Worm (Caenorhabditis elegans): Measurements from ENCODE around the gene hrg-6.

Gene hrg-6

DNA sequence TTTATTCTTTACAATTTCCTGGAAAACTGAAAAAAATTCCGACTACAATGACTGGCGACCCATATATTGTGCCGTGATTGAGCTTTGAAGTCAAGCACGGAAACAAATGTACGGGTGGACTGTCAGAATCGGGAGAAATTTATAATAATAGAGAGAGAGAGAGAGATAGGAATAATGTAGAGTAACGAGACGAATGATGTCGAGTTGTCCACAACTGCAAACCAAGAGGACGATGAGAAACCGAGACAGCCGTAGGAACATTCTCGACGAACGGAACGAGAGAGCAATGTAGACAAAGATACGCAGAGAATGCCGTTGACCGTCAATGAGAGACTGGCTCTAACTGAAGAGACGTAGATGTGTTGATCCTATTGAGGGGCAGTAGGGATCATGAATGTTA, 4.8 kb upstream of the hrg-6 start:
- no peak for TF ChIP-seq nhr-12 (tag; optimal IDR thresholded peaks at IDR 0.05)
- no peak for TF ChIP-seq ceh-82 (tag; optimal IDR thresholded peaks at IDR 0.05)
- peak; percentile 80 for TF ChIP-seq nhr-43 (tag; optimal IDR thresholded peaks at IDR 0.05; ENCODE audit: poor library complexity, severe bottlenecking)
- no peak for TF ChIP-seq eor-1 (tag; optimal IDR thresholded peaks at IDR 0.05)
- peak; percentile 47 for TF ChIP-seq tbx-2 (tag; optimal IDR thresholded peaks at IDR 0.05)
- no peak for TF ChIP-seq mml-1 (tag; optimal IDR thresholded peaks at IDR 0.05)
- TF ChIP-seq nhr-25 (tag; optimal IDR thresholded peaks at IDR 0.05), result peak; percentile 94
- peak; percentile 77 for TF ChIP-seq jun-1 (tag; optimal IDR thresholded peaks at IDR 0.05)
- TF ChIP-seq fkh-10 (GFP tag; optimal IDR thresholded peaks at IDR 0.05), result no peak
- TF ChIP-seq nhr-11 (tag; optimal IDR thresholded peaks at IDR 0.05), result no peak
- no peak for TF ChIP-seq ztf-4 (tag; optimal IDR thresholded peaks at IDR 0.05)
- no peak for TF ChIP-seq sea-2 (GFP tag; optimal IDR thresholded peaks at IDR 0.05)
- TF ChIP-seq daf-12 (tag; optimal IDR thresholded peaks at IDR 0.05), result no peak
- peak; percentile 96 for TF ChIP-seq pha-4 (tag; optimal IDR thresholded peaks at IDR 0.05)
- TF ChIP-seq lin-39 (tag; optimal IDR thresholded peaks at IDR 0.05), result peak; percentile 92
- TF ChIP-seq ceh-28 (tag; optimal IDR thresholded peaks at IDR 0.05), result peak; percentile 66
- peak; percentile 90 for TF ChIP-seq nfya-1 (tag; optimal IDR thresholded peaks at IDR 0.05; ENCODE audit: insufficient read depth)
- no peak for TF ChIP-seq nhr-237 (tag; optimal IDR thresholded peaks at IDR 0.05)
- TF ChIP-seq elt-1 (tag; optimal IDR thresholded peaks at IDR 0.05), result no peak
- peak; percentile 72 for TF ChIP-seq elt-2 (tag; optimal IDR thresholded peaks at IDR 0.05)
- TF ChIP-seq R02D3.7 (tag; optimal IDR thresholded peaks at IDR 0.05), result peak; percentile 46
- TF ChIP-seq unc-62 (GFP tag; optimal IDR thresholded peaks at IDR 0.05), result peak; percentile 70
- TF ChIP-seq aly-2 (tag; optimal IDR thresholded peaks at IDR 0.05), result no peak
- peak; percentile 92 for TF ChIP-seq ama-1 (optimal IDR thresholded peaks at IDR 0.05)
- TF ChIP-seq zag-1 (tag; optimal IDR thresholded peaks at IDR 0.05), result peak; percentile 53
- TF ChIP-seq egl-5 (tag; optimal IDR thresholded peaks at IDR 0.05), result no peak
- TF ChIP-seq lin-15B (tag; optimal IDR thresholded peaks at IDR 0.05), result peak; percentile 64
- TF ChIP-seq unc-39 (tag; optimal IDR thresholded peaks at IDR 0.05), result no peak
- no peak for TF ChIP-seq nhr-77 (tag; optimal IDR thresholded peaks at IDR 0.05)
- peak; percentile 73 for TF ChIP-seq fos-1 (tag; optimal IDR thresholded peaks at IDR 0.05)
- TF ChIP-seq elt-3 (tag; optimal IDR thresholded peaks at IDR 0.05), result no peak
- no peak for TF ChIP-seq nhr-28 (tag; optimal IDR thresholded peaks at IDR 0.05)
- peak; percentile 58 for TF ChIP-seq lsy-12 (tag; optimal IDR thresholded peaks at IDR 0.05)
- TF ChIP-seq pqm-1 (tag; optimal IDR thresholded peaks at IDR 0.05), result peak; percentile 69
- TF ChIP-seq mdl-1 (tag; optimal IDR thresholded peaks at IDR 0.05), result peak; percentile 13
- peak; percentile 76 for TF ChIP-seq snpc-4 (tag; optimal IDR thresholded peaks at IDR 0.05)
- TF ChIP-seq egl-27 (tag; optimal IDR thresholded peaks at IDR 0.05), result no peak
- no peak for TF ChIP-seq nhr-67 (tag; optimal IDR thresholded peaks at IDR 0.05)
- TF ChIP-seq nhr-23 (tag; optimal IDR thresholded peaks at IDR 0.05), result peak; percentile 94
- TF ChIP-seq ceh-9 (tag; optimal IDR thresholded peaks at IDR 0.05), result peak; percentile 63
- peak; percentile 87 for TF ChIP-seq hmg-11 (tag; optimal IDR thresholded peaks at IDR 0.05)
- TF ChIP-seq ceh-16 (tag; optimal IDR thresholded peaks at IDR 0.05), result no peak
- TF ChIP-seq skn-1 (tag; optimal IDR thresholded peaks at IDR 0.05), result peak; percentile 84
- no peak for TF ChIP-seq ZK546.5 (tag; optimal IDR thresholded peaks at IDR 0.05)
- no peak for TF ChIP-seq fkh-2 (tag; optimal IDR thresholded peaks at IDR 0.05)
- no peak for TF ChIP-seq ztf-11 (tag; optimal IDR thresholded peaks at IDR 0.05)
- no peak for TF ChIP-seq nhr-76 (tag; optimal IDR thresholded peaks at IDR 0.05)

DNA sequence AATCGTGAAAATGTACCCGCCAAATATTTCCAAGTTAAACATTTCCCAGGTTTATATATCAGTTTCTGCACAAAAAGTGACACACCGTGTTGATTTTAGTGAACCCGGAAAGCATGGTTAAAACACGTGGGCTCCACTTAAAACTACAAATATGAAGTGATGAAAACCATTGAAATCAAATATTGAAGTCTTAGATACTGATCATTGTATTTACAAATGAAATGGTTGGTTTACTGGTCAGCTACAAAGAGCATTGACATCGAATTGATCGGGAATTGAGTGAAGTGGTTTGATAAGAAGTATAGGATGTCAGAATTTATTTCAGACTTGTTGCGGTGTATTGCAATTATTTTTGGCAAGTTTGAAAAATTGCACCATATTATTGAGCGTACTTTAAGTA, 3.0 kb upstream of the hrg-6 start, which contains the start of gene hrg-5:
TSS of gene hrg-5 (minus strand) at position 17 of the 400 bp plus-strand sequence.
- TF ChIP-seq fkh-2 (tag; optimal IDR thresholded peaks at IDR 0.05), result no peak
- no peak for TF ChIP-seq ceh-16 (tag; optimal IDR thresholded peaks at IDR 0.05)
- TF ChIP-seq fkh-10 (GFP tag; optimal IDR thresholded peaks at IDR 0.05), result no peak
- TF ChIP-seq lsy-12 (tag; optimal IDR thresholded peaks at IDR 0.05), result no peak
- peak; percentile 68 for TF ChIP-seq pha-4 (tag; optimal IDR thresholded peaks at IDR 0.05)
- no peak for TF ChIP-seq zag-1 (tag; optimal IDR thresholded peaks at IDR 0.05)
- TF ChIP-seq pqm-1 (tag; optimal IDR thresholded peaks at IDR 0.05), result peak; percentile 76
- TF ChIP-seq elt-2 (tag; optimal IDR thresholded peaks at IDR 0.05), result peak; percentile 33
- TF ChIP-seq aly-2 (tag; optimal IDR thresholded peaks at IDR 0.05), result no peak
- no peak for TF ChIP-seq egl-5 (tag; optimal IDR thresholded peaks at IDR 0.05)
